Fruit fly (Drosophila melanogaster) whole organism, adult: Measurements from ENCODE around the gene CG2004.

Source experiments
- CG11617 ChIP-seq: fragments of 200-800 bp; sonication (Bioruptor generic); optimal IDR thresholded peaks from 2 replicates; lab custom pipeline; 2017; ENCODE audit warnings: mild to moderate bottlenecking, missing biosample characterization, missing genetic modification reagents, missing genetic modification characterization
- CG12768 ChIP-seq: fragments of 200-800 bp; sonication (Bioruptor generic); optimal IDR thresholded peaks from 2 replicates; lab custom pipeline; 2017; ENCODE audit warnings: missing biosample characterization, missing genetic modification characterization, mild to moderate bottlenecking, moderate library complexity, missing genetic modification reagents
- CG14711 ChIP-seq: fragments of 200-800 bp; sonication (Bioruptor generic); optimal IDR thresholded peaks from 2 replicates; lab custom pipeline; 2018; ENCODE audit warnings: missing biosample characterization, mild to moderate bottlenecking, missing genetic modification characterization, moderate library complexity
- CG1620 ChIP-seq: fragments of 200-800 bp; sonication (Bioruptor generic); optimal IDR thresholded peaks from 2 replicates; lab custom pipeline; 2016; ENCODE audit warnings: missing biosample characterization, missing genetic modification characterization
- CG33017 ChIP-seq: fragments of 200-800 bp; sonication (Bioruptor generic); optimal IDR thresholded peaks from 2 replicates; lab custom pipeline; 2018; ENCODE audit warnings: missing biosample characterization, mild to moderate bottlenecking, missing genetic modification characterization, moderate library complexity
- CG5204 ChIP-seq: fragments of 200-800 bp; sonication (Bioruptor generic); optimal IDR thresholded peaks from 2 replicates; lab custom pipeline; 2016; ENCODE audit warnings: missing biosample characterization, missing genetic modification characterization
- CG7045 ChIP-seq: fragments of 200-800 bp; sonication (Bioruptor generic); optimal IDR thresholded peaks from 2 replicates; lab custom pipeline; 2017; ENCODE audit warnings: missing biosample characterization, mild to moderate bottlenecking, missing genetic modification characterization
- CG7101 ChIP-seq: fragments of 200-800 bp; sonication (Bioruptor generic); optimal IDR thresholded peaks from 2 replicates; lab custom pipeline; 2018; ENCODE audit warnings: missing biosample characterization, mild to moderate bottlenecking, missing genetic modification characterization, moderate library complexity
- Clk ChIP-seq: fragments of 200-800 bp; sonication (Bioruptor generic); optimal IDR thresholded peaks from 2 replicates; lab custom pipeline; 2017; ENCODE audit warnings: missing biosample characterization, missing genetic modification characterization
- Crg-1 ChIP-seq: fragments of 200-800 bp; sonication (Bioruptor generic); optimal IDR thresholded peaks from 2 replicates; lab custom pipeline; 2016; ENCODE audit warnings: missing biosample characterization, missing genetic modification characterization
- Hr96 ChIP-seq: fragments of 200-800 bp; sonication (Bioruptor generic); optimal IDR thresholded peaks from 2 replicates; lab custom pipeline; 2016; ENCODE audit warnings: missing biosample characterization, missing genetic modification characterization
- Mnt ChIP-seq: fragments of 200-800 bp; sonication (Bioruptor generic); optimal IDR thresholded peaks from 2 replicates; lab custom pipeline; 2016; ENCODE audit warnings: missing biosample characterization, mild to moderate bottlenecking, missing genetic modification characterization
- bab1 ChIP-seq: fragments of 200-800 bp; sonication (Bioruptor generic); optimal IDR thresholded peaks from 3 replicates; lab custom pipeline; 2019; ENCODE audit warnings: missing biosample characterization, mild to moderate bottlenecking, missing genetic modification characterization, moderate library complexity
- cic ChIP-seq: fragments of 200-800 bp; sonication (Bioruptor generic); optimal IDR thresholded peaks from 2 replicates; lab custom pipeline; 2017; ENCODE audit warnings: missing biosample characterization, mild to moderate bottlenecking, missing genetic modification characterization, moderate library complexity
- cnc ChIP-seq, 2 experiments: fragments of >200 bp; optimal IDR thresholded peaks; 2 replicates each; lab custom pipeline; 2017
- kay ChIP-seq: fragments of 200-800 bp; sonication (Bioruptor generic); peaks from one replicate; lab custom pipeline; 2016; ENCODE audit warnings: missing biosample characterization, missing genetic modification characterization, borderline replicate concordance
- ovo ChIP-seq: fragments of 200-800 bp; sonication (Bioruptor generic); optimal IDR thresholded peaks from 2 replicates; lab custom pipeline; 2016; ENCODE audit warnings: missing biosample characterization, missing genetic modification characterization
- pad ChIP-seq: fragments of 200-800 bp; sonication (Bioruptor generic); optimal IDR thresholded peaks from 3 replicates; lab custom pipeline; 2017; ENCODE audit warnings: missing biosample characterization, missing genetic modification characterization, mild to moderate bottlenecking, moderate library complexity, missing genetic modification reagents
- tj ChIP-seq: fragments of 200-800 bp; sonication (Bioruptor generic); optimal IDR thresholded peaks from 3 replicates; lab custom pipeline; 2017; ENCODE audit warnings: missing biosample characterization, mild to moderate bottlenecking, missing genetic modification characterization, moderate library complexity
- toe ChIP-seq: fragments of 200-800 bp; sonication (Bioruptor generic); optimal IDR thresholded peaks from 2 replicates; lab custom pipeline; 2016; ENCODE audit warnings: missing biosample characterization, missing genetic modification characterization

Gene CG2004

dm6 chrX:8747627-8748026 is 32.9 kb upstream of the CG2004 start:
- TF ChIP-seq Crg-1 (no peak), CG14711 (tag; lab: Kevin White, UChicago) (no peak)

dm6 chrX:8746933-8747332 is 32.2 kb upstream of the CG2004 start:
- TF ChIP-seq cic (GFP tag; lab: Kevin White, UChicago), result no peak
- no peak for TF ChIP-seq CG33017 (tag; lab: Kevin White, UChicago)
- no peak for TF ChIP-seq pad (GFP tag; lab: Kevin White, UChicago)
- no peak for TF ChIP-seq CG12768
- no peak for TF ChIP-seq CG11617
- no peak for TF ChIP-seq CG7101 (tag; lab: Kevin White, UChicago)
- no peak for TF ChIP-seq Hr96 (GFP tag; lab: Kevin White, UChicago)
- no peak for TF ChIP-seq Clk (GFP tag; lab: Kevin White, UChicago)
- TF ChIP-seq Mnt (GFP tag; lab: Kevin White, UChicago), result no peak
- TF ChIP-seq cnc (optimal IDR thresholded peaks at IDR 0.05; lab: Kevin White, UChicago), result no peak

dm6 chrX:8743456-8743965 is 28.8 kb upstream of the CG2004 start:
- no peak for TF ChIP-seq toe (GFP tag; lab: Kevin White, UChicago)
- TF ChIP-seq Hr96 (GFP tag; lab: Kevin White, UChicago), result no peak
- TF ChIP-seq CG33017 (tag; lab: Kevin White, UChicago), result no peak
- TF ChIP-seq Crg-1, result no peak
- TF ChIP-seq CG14711 (tag; lab: Kevin White, UChicago), result no peak
- TF ChIP-seq kay, result no peak
- TF ChIP-seq CG1620 (GFP tag; lab: Kevin White, UChicago), result no peak
- TF ChIP-seq tj, result no peak
- TF ChIP-seq pad (GFP tag; lab: Kevin White, UChicago), result no peak
- no peak for TF ChIP-seq CG11617
- TF ChIP-seq CG5204 (GFP tag; lab: Kevin White, UChicago), result no peak
- TF ChIP-seq ovo (GFP tag; lab: Kevin White, UChicago), result no peak
- no peak for TF ChIP-seq cic (GFP tag; lab: Kevin White, UChicago)
- no peak for TF ChIP-seq CG7101 (tag; lab: Kevin White, UChicago)
- no peak for TF ChIP-seq CG12768
- no peak for TF ChIP-seq CG7045 (GFP tag; lab: Kevin White, UChicago)
- no peak for TF ChIP-seq cnc (optimal IDR thresholded peaks at IDR 0.05; lab: Kevin White, UChicago)
- no peak for TF ChIP-seq bab1 (GFP tag; lab: Kevin White, UChicago)
- no peak for TF ChIP-seq Mnt (GFP tag; lab: Kevin White, UChicago)

- no peak for TF ChIP-seq CG33017 (tag; lab: Kevin White, UChicago)
- no peak for TF ChIP-seq Hr96 (GFP tag; lab: Kevin White, UChicago)
- TF ChIP-seq CG7045 (GFP tag; lab: Kevin White, UChicago), result no peak
- no peak for TF ChIP-seq CG12768
- TF ChIP-seq CG1620 (GFP tag; lab: Kevin White, UChicago), result no peak
- TF ChIP-seq Crg-1, result no peak
- TF ChIP-seq toe (GFP tag; lab: Kevin White, UChicago), result no peak
- no peak for TF ChIP-seq CG11617
- no peak for TF ChIP-seq CG5204 (GFP tag; lab: Kevin White, UChicago)
- no peak for TF ChIP-seq kay
- TF ChIP-seq Clk (GFP tag; lab: Kevin White, UChicago), result no peak
- TF ChIP-seq CG7101 (tag; lab: Kevin White, UChicago), result no peak
Observed at dm6 chrX:8732379-8732778, 17.7 kb upstream of the CG2004 start.

- TF ChIP-seq kay (no peak), CG1620 (GFP tag; lab: Kevin White, UChicago) (no peak), CG7045 (GFP tag; lab: Kevin White, UChicago) (no peak), bab1 (GFP tag; lab: Kevin White, UChicago) (no peak), Hr96 (GFP tag; lab: Kevin White, UChicago) (no peak), CG5204 (GFP tag; lab: Kevin White, UChicago) (no peak), ovo (GFP tag; lab: Kevin White, UChicago) (no peak), toe (GFP tag; lab: Kevin White, UChicago) (no peak), pad (GFP tag; lab: Kevin White, UChicago) (no peak), Clk (GFP tag; lab: Kevin White, UChicago) (no peak), CG33017 (tag; lab: Kevin White, UChicago) (no peak), Mnt (GFP tag; lab: Kevin White, UChicago) (no peak), Crg-1 (no peak), CG11617 (no peak), CG7101 (tag; lab: Kevin White, UChicago) (no peak), cnc (optimal IDR thresholded peaks at IDR 0.05; lab: Kevin White, UChicago) (no peak), CG12768 (no peak), cic (GFP tag; lab: Kevin White, UChicago) (no peak), CG14711 (tag; lab: Kevin White, UChicago) (no peak)
Observed at dm6 chrX:8731464-8731863, 16.7 kb upstream of the CG2004 start.

dm6 chrX:8730306-8730705 is 15.6 kb upstream of the CG2004 start:
- no peak for TF ChIP-seq CG7101 (tag; lab: Kevin White, UChicago)
- TF ChIP-seq bab1 (GFP tag; lab: Kevin White, UChicago), result no peak
- TF ChIP-seq CG11617, result no peak
- TF ChIP-seq cic (GFP tag; lab: Kevin White, UChicago), result no peak
- no peak for TF ChIP-seq CG5204 (GFP tag; lab: Kevin White, UChicago)
- TF ChIP-seq ovo (GFP tag; lab: Kevin White, UChicago), result no peak
- TF ChIP-seq CG7045 (GFP tag; lab: Kevin White, UChicago), result no peak
- no peak for TF ChIP-seq CG33017 (tag; lab: Kevin White, UChicago)
- no peak for TF ChIP-seq pad (GFP tag; lab: Kevin White, UChicago)
